Fruit fly (Drosophila melanogaster) whole organism, embryonic: ENCODE data around the gene CG7546.
A peak's percentile ranks its signal among the peaks of the same experiment; 100 is the strongest.

Experiments
- CG10274 ChIP-seq: fragments of 200-800 bp; sonication (Bioruptor generic); optimal IDR thresholded peaks from 3 replicates; lab custom pipeline; 2017; ENCODE audit warnings: missing biosample characterization, mild to moderate bottlenecking, missing genetic modification characterization
- CG10543 ChIP-seq: fragments of 200-800 bp; sonication (Bioruptor generic); optimal IDR thresholded peaks from 3 replicates; lab custom pipeline; 2017; ENCODE audit warnings: missing biosample characterization, mild to moderate bottlenecking, missing genetic modification characterization, moderate library complexity
- CG12769 ChIP-seq: fragments of 200-800 bp; sonication (Bioruptor generic); optimal IDR thresholded peaks from 2 replicates; lab custom pipeline; 2019; ENCODE audit warnings: missing biosample characterization, mild to moderate bottlenecking, missing genetic modification characterization, moderate library complexity
- CG15514 ChIP-seq: fragments of 200-800 bp; sonication (Bioruptor generic); optimal IDR thresholded peaks from 3 replicates; lab custom pipeline; 2017; ENCODE audit warnings: missing biosample characterization, missing genetic modification characterization, mild to moderate bottlenecking, moderate library complexity, missing genetic modification reagents
- CG1602 ChIP-seq: fragments of 200-800 bp; sonication (Bioruptor generic); optimal IDR thresholded peaks from 3 replicates; lab custom pipeline; 2016; ENCODE audit warnings: missing biosample characterization, missing genetic modification characterization
- CG1603 ChIP-seq: fragments of 200-800 bp; sonication (Bioruptor generic); optimal IDR thresholded peaks from 2 replicates; lab custom pipeline; 2019; ENCODE audit warnings: missing biosample characterization, mild to moderate bottlenecking, missing genetic modification characterization, moderate library complexity
- CG17328 ChIP-seq: fragments of 200-800 bp; sonication (Bioruptor generic); IDR thresholded peaks from 2 replicates; pipeline ENCODE4 v1.3.6; 2022; ENCODE audit warnings: missing biosample characterization, missing genetic modification characterization
- CG1792 ChIP-seq: fragments of 200-800 bp; sonication (Bioruptor generic); optimal IDR thresholded peaks from 2 replicates; lab custom pipeline; 2016; ENCODE audit warnings: missing biosample characterization, missing genetic modification characterization
- CG1832 ChIP-seq: fragments of 200-800 bp; sonication (Bioruptor generic); optimal IDR thresholded peaks from 2 replicates; lab custom pipeline; 2017; ENCODE audit warnings: missing biosample characterization, mild to moderate bottlenecking, missing genetic modification characterization, inconsistent platforms
- CG18599 ChIP-seq: fragments of 200-800 bp; sonication (Bioruptor generic); optimal IDR thresholded peaks from 3 replicates; lab custom pipeline; 2017; ENCODE audit warnings: missing biosample characterization, missing genetic modification characterization, mild to moderate bottlenecking, moderate library complexity, missing genetic modification reagents
- CG33557 ChIP-seq: fragments of 200-800 bp; sonication (Bioruptor generic); optimal IDR thresholded peaks from 2 replicates; lab custom pipeline; 2019; ENCODE audit warnings: missing biosample characterization, mild to moderate bottlenecking, missing genetic modification characterization, moderate library complexity
- CG34376 ChIP-seq: fragments of 200-800 bp; sonication (Bioruptor generic); optimal IDR thresholded peaks from 2 replicates; lab custom pipeline; 2018; ENCODE audit warnings: missing biosample characterization, mild to moderate bottlenecking, missing genetic modification characterization
- CG3995 ChIP-seq: fragments of 200-800 bp; sonication (Bioruptor generic); optimal IDR thresholded peaks from 3 replicates; lab custom pipeline; 2016; ENCODE audit warnings: missing biosample characterization, missing genetic modification characterization
- CG6765 ChIP-seq: fragments of 200-800 bp; sonication (Bioruptor generic); optimal IDR thresholded peaks from 3 replicates; lab custom pipeline; 2017; ENCODE audit warnings: missing biosample characterization, mild to moderate bottlenecking, missing genetic modification characterization
- CG7556 ChIP-seq: fragments of 200-800 bp; sonication (Bioruptor generic); optimal IDR thresholded peaks from 2 replicates; lab custom pipeline; 2017; ENCODE audit warnings: missing biosample characterization, mild to moderate bottlenecking, missing genetic modification characterization
- CG7745 ChIP-seq: fragments of 200-800 bp; sonication (Bioruptor generic); optimal IDR thresholded peaks from 2 replicates; lab custom pipeline; 2018; ENCODE audit warnings: missing biosample characterization, mild to moderate bottlenecking, missing genetic modification characterization, moderate library complexity
- CG7786 ChIP-seq: fragments of 200-800 bp; sonication (Bioruptor generic); optimal IDR thresholded peaks from 2 replicates; lab custom pipeline; 2016; ENCODE audit warnings: missing biosample characterization, missing genetic modification characterization
- CG8478 ChIP-seq: fragments of >200 bp; optimal IDR thresholded peaks from 2 replicates; lab custom pipeline; 2018
- E2f2 ChIP-seq: fragments of 200-800 bp; sonication (Bioruptor generic); IDR thresholded peaks from 2 replicates; pipeline ENCODE4 v1.3.6; 2022; ENCODE audit warnings: missing biosample characterization, missing genetic modification characterization
- Eip74EF ChIP-seq, 2 experiments: fragments of 200-800 bp in 1 of 2; fragments of >200 bp in 1 of 2; sonication (Bioruptor generic) in 1 of 2; optimal IDR thresholded peaks; 2 replicates each; lab custom pipeline; 2017 to 2019; ENCODE audit warnings: missing biosample characterization in 2 of 2, missing genetic modification characterization in 2 of 2, mild to moderate bottlenecking in 1 of 2, moderate library complexity in 1 of 2
- Gug ChIP-seq: fragments of 200-800 bp; sonication (Bioruptor generic); IDR thresholded peaks from 4 replicates; pipeline ENCODE4 v1.3.6; 2022; ENCODE audit warnings: missing biosample characterization, missing genetic modification characterization
- H15 ChIP-seq: fragments of 200-800 bp; sonication (Bioruptor generic); IDR thresholded peaks from 3 replicates; pipeline ENCODE4 v1.3.6; 2022; ENCODE audit warnings: missing biosample characterization, missing genetic modification characterization
- HHEX ChIP-seq: fragments of 200-800 bp; sonication (Bioruptor generic); optimal IDR thresholded peaks from 3 replicates; lab custom pipeline; 2017; ENCODE audit warnings: missing biosample characterization, mild to moderate bottlenecking, missing genetic modification characterization, missing genetic modification reagents
- HmgD ChIP-seq: fragments of 200-800 bp; sonication (Bioruptor generic); optimal IDR thresholded peaks from 3 replicates; lab custom pipeline; 2016; ENCODE audit warnings: missing biosample characterization, missing genetic modification characterization
- MBD-R2 ChIP-seq: fragments of 200-800 bp; sonication (Bioruptor generic); IDR thresholded peaks from 2 replicates; pipeline ENCODE4 v1.3.6; 2022; ENCODE audit warnings: missing biosample characterization, missing genetic modification characterization
- Med ChIP-seq: fragments of 200-800 bp; sonication (Bioruptor generic); peaks from one replicate; lab custom pipeline; 2016; ENCODE audit warnings: missing biosample characterization, missing genetic modification characterization, mild to moderate bottlenecking, inconsistent platforms, moderate library complexity
- NK7.1 ChIP-seq: fragments of 200-800 bp; sonication (Bioruptor generic); optimal IDR thresholded peaks from 3 replicates; lab custom pipeline; 2016; ENCODE audit warnings: missing biosample characterization, missing genetic modification characterization
- PHDP ChIP-seq: fragments of 200-800 bp; sonication (Bioruptor generic); optimal IDR thresholded peaks from 3 replicates; lab custom pipeline; 2018; ENCODE audit warnings: missing biosample characterization, mild to moderate bottlenecking, missing genetic modification characterization, moderate library complexity
- Pdp1 ChIP-seq, 2 experiments: fragments of 200-800 bp; sonication (Bioruptor generic); optimal IDR thresholded peaks; 3 replicates each; lab custom pipeline; 2016; ENCODE audit warnings: missing biosample characterization in 2 of 2, missing genetic modification characterization in 2 of 2, mild to moderate bottlenecking in 1 of 2, moderate library complexity in 1 of 2
- Sox102F ChIP-seq: fragments of 200-800 bp; sonication (Bioruptor generic); optimal IDR thresholded peaks from 2 replicates; lab custom pipeline; 2018; ENCODE audit warnings: missing biosample characterization, mild to moderate bottlenecking, missing genetic modification characterization, moderate library complexity
- abd-A ChIP-seq: fragments of 200-800 bp; sonication (Bioruptor generic); optimal IDR thresholded peaks from 3 replicates; lab custom pipeline; 2019; ENCODE audit warnings: missing biosample characterization, mild to moderate bottlenecking, missing genetic modification characterization, moderate library complexity
- bab2 ChIP-seq: fragments of 200-800 bp; sonication (Bioruptor generic); optimal IDR thresholded peaks from 2 replicates; lab custom pipeline; 2016; ENCODE audit warnings: missing biosample characterization, missing genetic modification characterization
- exex ChIP-seq: fragments of 200-800 bp; sonication (Bioruptor generic); optimal IDR thresholded peaks from 4 replicates; lab custom pipeline; 2018; ENCODE audit warnings: missing biosample characterization, mild to moderate bottlenecking, missing genetic modification characterization, moderate library complexity
- hbn ChIP-seq: fragments of 200-800 bp; sonication (Bioruptor generic); IDR thresholded peaks from 2 replicates; pipeline ENCODE4 v1.3.6; 2022; ENCODE audit warnings: missing biosample characterization, missing genetic modification characterization; ENCODE audit not compliant: partially characterized antibody
- odd ChIP-seq: fragments of 200-800 bp; sonication (Bioruptor generic); optimal IDR thresholded peaks from 2 replicates; lab custom pipeline; 2017; ENCODE audit warnings: missing biosample characterization, mild to moderate bottlenecking, missing genetic modification characterization
- org-1 ChIP-seq: fragments of 200-800 bp; sonication (Bioruptor generic); optimal IDR thresholded peaks from 2 replicates; lab custom pipeline; 2017; ENCODE audit warnings: missing biosample characterization, missing genetic modification characterization
- otp ChIP-seq: fragments of 200-800 bp; sonication (Bioruptor generic); IDR thresholded peaks from 3 replicates; pipeline ENCODE4, ENCODE4 v1.3.6; 2022; ENCODE audit warnings: missing biosample characterization, missing genetic modification characterization
- pb ChIP-seq: fragments of 200-800 bp; sonication (Bioruptor generic); optimal IDR thresholded peaks from 3 replicates; lab custom pipeline; 2016; ENCODE audit warnings: missing biosample characterization, missing genetic modification characterization
- pfk ChIP-seq: fragments of 200-800 bp; sonication (Bioruptor generic); optimal IDR thresholded peaks from 2 replicates; lab custom pipeline; 2018; ENCODE audit warnings: missing biosample characterization, mild to moderate bottlenecking, missing genetic modification characterization, moderate library complexity
- prd ChIP-seq, 3 experiments: fragments of >200 bp in 2 of 3; fragments of 200-800 bp in 1 of 3; sonication (Bioruptor generic) in 1 of 3; optimal IDR thresholded peaks in 2 of 3; IDR thresholded peaks in 1 of 3; 2 replicates in 2 of 3; 3 replicates in 1 of 3; pipeline versions ENCODE4 v1.3.6 to Lab custom; 2017 to 2022; ENCODE audit warnings: missing biosample characterization in 1 of 3, missing genetic modification characterization in 1 of 3
- pum ChIP-seq: fragments of 200-800 bp; sonication (Bioruptor generic); optimal IDR thresholded peaks from 2 replicates; lab custom pipeline; 2016; ENCODE audit warnings: missing biosample characterization, missing genetic modification characterization
- sens-2 ChIP-seq: fragments of 200-800 bp; sonication (Bioruptor generic); IDR thresholded peaks from 2 replicates; pipeline ENCODE4 v1.3.6; 2022; ENCODE audit warnings: missing biosample characterization, missing genetic modification characterization
- tgo ChIP-seq: fragments of 200-800 bp; sonication (Bioruptor generic); IDR thresholded peaks from 3 replicates; pipeline ENCODE4 v1.3.6; 2022; ENCODE audit warnings: missing biosample characterization, missing genetic modification characterization
- toy ChIP-seq: fragments of 200-800 bp; sonication (Bioruptor generic); IDR thresholded peaks from 2 replicates; pipeline ENCODE4 v1.3.6; 2022; ENCODE audit warnings: missing biosample characterization, missing genetic modification characterization
- unpg ChIP-seq: fragments of 200-800 bp; sonication (Bioruptor generic); optimal IDR thresholded peaks from 3 replicates; lab custom pipeline; 2018; ENCODE audit warnings: missing biosample characterization, mild to moderate bottlenecking, missing genetic modification characterization, moderate library complexity
- zf30C ChIP-seq: fragments of 200-800 bp; sonication (Bioruptor generic); optimal IDR thresholded peaks from 3 replicates; lab custom pipeline; 2018; ENCODE audit warnings: missing biosample characterization, mild to moderate bottlenecking, missing genetic modification characterization

The CG7546 gene

dm6 chr3L:7529081-7530021 lies 18.6 kb downstream of the CG7546 start (continued):
- TF ChIP-seq NK7.1 (GFP tag; lab: Kevin White, UChicago) (peak; percentile 25), E2f2 (GFP tag; lab: Robert Waterston, UW) (no peak), CG18599 (peak; percentile 38), HHEX (GFP tag; lab: Kevin White, UChicago) (no peak), CG34376 (GFP tag; lab: Kevin White, UChicago) (peak; percentile 6), Sox102F (GFP tag; lab: Kevin White, UChicago) (no peak), Med (peak; percentile 79), Gug (GFP tag; lab: Robert Waterston, UW) (peak; percentile 33; the same call in 2 of the 4 replicates), CG15514 (peak; percentile 0), unpg (peak; percentile 36), otp (GFP tag; lab: Robert Waterston, UW) (0 out of 3 replicates have a peak, but pooled peaks have one; percentile 43), CG7556 (GFP tag; lab: Kevin White, UChicago) (no peak), CG8478 (lab: Kevin White, UChicago) (peak; percentile 80), exex (tag; lab: Kevin White, UChicago) (peak; percentile 79), CG3995 (no peak), pfk (GFP tag; lab: Kevin White, UChicago) (no peak), bab2 (peak; percentile 6), odd (GFP tag; lab: Kevin White, UChicago) (no peak), prd (optimal IDR thresholded peaks at IDR 0.05; lab: Kevin White, UChicago) (no peak), prd (GFP tag; IDR thresholded peaks at IDR 0.05; lab: Robert Waterston, UW) (no peak), hbn (GFP tag; lab: Robert Waterston, UW) (no peak), toy (GFP tag; lab: Robert Waterston, UW) (no peak), CG12769 (tag; lab: Kevin White, UChicago) (peak; percentile 25), PHDP (tag; lab: Kevin White, UChicago) (peak; percentile 7), abd-A (tag; lab: Kevin White, UChicago) (no peak), H15 (0 out of 3 replicates have a peak, but pooled peaks have one; percentile 18), org-1 (peak; percentile 17), CG10543 (GFP tag; lab: Kevin White, UChicago) (peak; percentile 63), MBD-R2 (no peak), tgo (GFP tag; lab: Robert Waterston, UW) (0 out of 3 replicates have a peak, but pooled peaks have one; percentile 25), CG10274 (GFP tag; lab: Kevin White, UChicago) (no peak), CG1792 (GFP tag; lab: Kevin White, UChicago) (no peak), CG17328 (GFP tag; lab: Robert Waterston, UW) (no peak; the same call in 1 of the 2 replicates), Pdp1 (GFP tag; optimal IDR thresholded peaks at IDR 0.05; lab: Kevin White, UChicago) (peak in 1 of 2 experiments; percentile 14), zf30C (GFP tag; lab: Kevin White, UChicago) (no peak), Eip74EF (GFP tag; optimal IDR thresholded peaks at IDR 0.05; lab: Kevin White, UChicago) (no peak), pum (GFP tag; lab: Kevin White, UChicago) (no peak), CG7745 (tag; lab: Kevin White, UChicago) (no peak), HmgD (GFP tag; lab: Kevin White, UChicago) (no peak), sens-2 (GFP tag; lab: Robert Waterston, UW) (peak; percentile 39; the same call in 1 of the 2 replicates), CG1832 (GFP tag; lab: Kevin White, UChicago) (peak; percentile 15), CG6765 (GFP tag; lab: Kevin White, UChicago) (peak; percentile 28), CG7786 (GFP tag; lab: Kevin White, UChicago) (no peak), CG1602 (GFP tag; lab: Kevin White, UChicago) (no peak), CG1603 (no peak), CG33557 (GFP tag; lab: Kevin White, UChicago) (no peak), pb (GFP tag; lab: Kevin White, UChicago) (no peak)
